Worm (Caenorhabditis elegans) whole organism, L4/young adult: ENCODE data around the gene aco-1.
A peak's percentile ranks its signal among the peaks of the same experiment; 100 is the strongest.

Experiments
- dao-5 ChIP-seq: sonication (generic microtip); optimal IDR thresholded peaks from 2 replicates; lab custom pipeline; 2016; ENCODE audit warnings: missing genotype, missing genetic modification characterization, moderate library complexity, missing compliant biosample characterization
- him-1 ChIP-seq: sonication (generic microtip); optimal IDR thresholded peaks from 2 replicates; lab custom pipeline; 2016; ENCODE audit warnings: missing genotype, missing genetic modification reagents, missing genetic modification characterization, missing compliant biosample characterization

- TF ChIP-seq him-1 (tag; lab: Kevin White, UChicago) = peak; percentile 37
- TF ChIP-seq dao-5 (tag; lab: Kevin White, UChicago) = no peak
Measured at ce11 chrX:11299642-11300307, 39.9 kb upstream of the aco-1 start, which contains the start of the genes snrp-40.1 and F08G12.3.
